Fruit fly (Drosophila melanogaster) whole organism, wandering third instar larva: ENCODE measurements around the gene Pat1.

ENCODE experiments used
- Dfd ChIP-seq: fragments of >200 bp; optimal IDR thresholded peaks from 2 replicates; lab custom pipeline; 2017; ENCODE audit warnings: missing biosample characterization, missing genetic modification characterization
- HLH106 ChIP-seq: fragments of 200-800 bp; optimal IDR thresholded peaks from 3 replicates; lab custom pipeline; 2019; ENCODE audit warnings: missing biosample characterization, mild to moderate bottlenecking, missing genetic modification characterization, moderate library complexity
- Hnf4 ChIP-seq: fragments of 200-800 bp; sonication (Bioruptor generic); optimal IDR thresholded peaks from 2 replicates; lab custom pipeline; 2016; ENCODE audit warnings: missing biosample characterization, mild to moderate bottlenecking, missing genetic modification characterization
- Mio ChIP-seq: sonication (Bioruptor generic); optimal IDR thresholded peaks from 2 replicates; lab custom pipeline; 2016; ENCODE audit warnings: missing biosample characterization, missing genetic modification characterization
- N ChIP-seq: fragments of >200 bp; optimal IDR thresholded peaks from 2 replicates; lab custom pipeline; 2018; ENCODE audit warnings: missing biosample characterization, missing external identifiers, missing genetic modification characterization
- Sp1 ChIP-seq: fragments of 200-800 bp; sonication (Bioruptor generic); optimal IDR thresholded peaks from 3 replicates; lab custom pipeline; 2019; ENCODE audit warnings: missing biosample characterization, mild to moderate bottlenecking, missing genetic modification characterization, moderate library complexity
- ey ChIP-seq: fragments of 200-800 bp; sonication (Bioruptor generic); optimal IDR thresholded peaks from 2 replicates; lab custom pipeline; 2016; ENCODE audit warnings: missing biosample characterization, missing genetic modification characterization
- h ChIP-seq: fragments of 200-800 bp; sonication (Bioruptor generic); optimal IDR thresholded peaks from 3 replicates; lab custom pipeline; 2016; ENCODE audit warnings: missing biosample characterization, mild to moderate bottlenecking, missing genetic modification characterization
- jim ChIP-seq: fragments of 175-275, 200-325 bp; sonication (Bioruptor generic); optimal IDR thresholded peaks from 2 replicates; lab custom pipeline; 2016; ENCODE audit warnings: missing biosample characterization, mild to moderate bottlenecking, missing genetic modification characterization
- psq ChIP-seq: fragments of 200-800 bp; sonication (Bioruptor generic); optimal IDR thresholded peaks from 3 replicates; lab custom pipeline; 2017; ENCODE audit warnings: missing biosample characterization, mild to moderate bottlenecking, missing genetic modification characterization, moderate library complexity
- rgr ChIP-seq: fragments of 200-800 bp; sonication (Bioruptor generic); optimal IDR thresholded peaks from 3 replicates; lab custom pipeline; 2016; ENCODE audit warnings: missing biosample characterization, mild to moderate bottlenecking, missing genetic modification characterization
- sage ChIP-seq: fragments of 200-800 bp; sonication (Bioruptor generic); optimal IDR thresholded peaks from 2 replicates; lab custom pipeline; 2016; ENCODE audit warnings: missing biosample characterization, mild to moderate bottlenecking, missing genetic modification characterization
- usp ChIP-seq: fragments of >200 bp; optimal IDR thresholded peaks from 2 replicates; lab custom pipeline; 2017; ENCODE audit warnings: missing biosample characterization, missing genetic modification characterization

- TF ChIP-seq usp (no peak), psq (GFP tag; lab: Kevin White, UChicago) (no peak), Dfd (no peak), ey (no peak), N (GFP tag; lab: Kevin White, UChicago) (no peak), Sp1 (no peak), h (no peak), Hnf4 (GFP tag; lab: Kevin White, UChicago) (no peak), jim (GFP tag; lab: Kevin White, UChicago) (no peak), HLH106 (tag; lab: Kevin White, UChicago) (no peak), Mio (GFP tag; lab: Kevin White, UChicago) (no peak), rgr (GFP tag; lab: Kevin White, UChicago) (no peak), sage (GFP tag; lab: Kevin White, UChicago) (no peak)
Observed at dm6 chrX:6638123-6638522, 47.5 kb downstream of the Pat1 start.
